Worm (Caenorhabditis elegans) whole organism, L2 larva: ENCODE results near the gene ceh-83.

ENCODE experiments used
- lin-39 ChIP-seq: fragments of 150-350 bp; optimal IDR thresholded peaks from 2 replicates; lab custom pipeline; 2014; ENCODE audit warnings: missing biosample characterization, missing genetic modification reagents, missing genetic modification characterization
- skn-1 ChIP-seq: sonication (generic microtip); optimal IDR thresholded peaks from 2 replicates; lab custom pipeline; 2017; ENCODE audit warnings: missing biosample characterization, missing genetic modification characterization

- TF ChIP-seq skn-1 (tag; lab: Kevin White, UChicago) (no peak), lin-39 (tag; lab: Kevin White, UChicago) (no peak)
Measured at ce11 chrII:1744183-1744582, 7.8 kb upstream of the ceh-83 start, which contains the start of gene clec-19.
